Fruit fly (Drosophila melanogaster) whole organism, prepupa: Measurements from ENCODE around the gene CG31674.

Source experiments
- Blimp-1 ChIP-seq: fragments of 200-800 bp; sonication (Bioruptor generic); optimal IDR thresholded peaks from 3 replicates; lab custom pipeline; 2017; ENCODE audit warnings: missing biosample characterization, missing genetic modification characterization, mild to moderate bottlenecking, moderate library complexity, missing genetic modification reagents
- CG10631 ChIP-seq: fragments of 200-800 bp; sonication (Bioruptor generic); optimal IDR thresholded peaks from 2 replicates; lab custom pipeline; 2016; ENCODE audit warnings: missing biosample characterization, missing genetic modification characterization
- CG11294 ChIP-seq: fragments of 200-800 bp; sonication (Bioruptor generic); IDR thresholded peaks from 2 replicates; pipeline ENCODE4 v1.3.6; 2022; ENCODE audit warnings: missing biosample characterization, missing genetic modification characterization
- CG11762 ChIP-seq: fragments of 200-800 bp; sonication (Bioruptor generic); optimal IDR thresholded peaks from 3 replicates; lab custom pipeline; 2016; ENCODE audit warnings: missing biosample characterization, missing genetic modification characterization; ENCODE audit not compliant: insufficient read depth
- CG11902 ChIP-seq: fragments of 200-800 bp; sonication (Bioruptor generic); optimal IDR thresholded peaks from 3 replicates; lab custom pipeline; 2016; ENCODE audit warnings: missing biosample characterization, missing genetic modification characterization
- CG15336 ChIP-seq: fragments of 200-800 bp; sonication (Bioruptor generic); IDR thresholded peaks from 2 replicates; pipeline ENCODE4 v1.3.6; 2022; ENCODE audit warnings: missing biosample characterization, missing genetic modification characterization
- CG3032 ChIP-seq: fragments of 200-800 bp; optimal IDR thresholded peaks from 2 replicates; lab custom pipeline; 2019; ENCODE audit warnings: missing biosample characterization, mild to moderate bottlenecking, missing genetic modification characterization, moderate library complexity
- CG31627 ChIP-seq: fragments of 200-800 bp; sonication (Bioruptor generic); optimal IDR thresholded peaks from 3 replicates; lab custom pipeline; 2016; ENCODE audit warnings: missing biosample characterization, missing genetic modification characterization
- CG32006 ChIP-seq: fragments of 200-800 bp; sonication (Bioruptor generic); optimal IDR thresholded peaks from 3 replicates; lab custom pipeline; 2017; ENCODE audit warnings: missing biosample characterization, mild to moderate bottlenecking, missing genetic modification characterization
- CG34406 ChIP-seq: fragments of 200-800 bp; sonication (Bioruptor generic); optimal IDR thresholded peaks from 3 replicates; lab custom pipeline; 2016; ENCODE audit warnings: missing biosample characterization, missing genetic modification characterization
- CG3919 ChIP-seq: fragments of 200-800 bp; sonication (Bioruptor generic); optimal IDR thresholded peaks from 3 replicates; lab custom pipeline; 2016; ENCODE audit warnings: missing biosample characterization, missing genetic modification characterization
- CG4318 ChIP-seq: fragments of 200-800 bp; sonication (Bioruptor generic); optimal IDR thresholded peaks from 3 replicates; lab custom pipeline; 2017; ENCODE audit warnings: missing biosample characterization, mild to moderate bottlenecking, missing genetic modification characterization
- CG6163 ChIP-seq: fragments of 200-800 bp; sonication (Bioruptor generic); IDR thresholded peaks from 3 replicates; pipeline ENCODE4 v1.3.6; 2022; ENCODE audit warnings: missing biosample characterization, missing genetic modification characterization
- CG6276 ChIP-seq: fragments of 200-800 bp; sonication (Bioruptor generic); optimal IDR thresholded peaks from 2 replicates; lab custom pipeline; 2017; ENCODE audit warnings: missing biosample characterization, mild to moderate bottlenecking, missing genetic modification characterization
- CG6792 ChIP-seq: fragments of 200-800 bp; sonication (Bioruptor generic); optimal IDR thresholded peaks from 3 replicates; lab custom pipeline; 2016; ENCODE audit warnings: missing biosample characterization, missing genetic modification characterization
- CG6808 ChIP-seq: fragments of 200-800 bp; sonication (Bioruptor generic); optimal IDR thresholded peaks from 3 replicates; lab custom pipeline; 2017; ENCODE audit warnings: missing biosample characterization, missing genetic modification characterization, mild to moderate bottlenecking, moderate library complexity, missing genetic modification reagents
- Eip75B ChIP-seq: fragments of 200-800 bp; sonication (Bioruptor generic); optimal IDR thresholded peaks from 3 replicates; lab custom pipeline; 2016; ENCODE audit warnings: missing biosample characterization, missing genetic modification characterization
- Eip78C ChIP-seq: fragments of 200-800 bp; sonication (Bioruptor generic); peaks from one replicate; lab custom pipeline; 2016; ENCODE audit warnings: missing biosample characterization, missing genetic modification characterization
- Eip93F ChIP-seq: fragments of 200-800 bp; sonication (Bioruptor generic); optimal IDR thresholded peaks from 2 replicates; lab custom pipeline; 2016; ENCODE audit warnings: missing biosample characterization, mild to moderate bottlenecking, missing genetic modification characterization
- Ets21C ChIP-seq: fragments of 200-800 bp; sonication (Bioruptor generic); optimal IDR thresholded peaks from 3 replicates; lab custom pipeline; 2016; ENCODE audit warnings: missing biosample characterization, missing genetic modification characterization
- Gug ChIP-seq: fragments of 200-800 bp; sonication (Bioruptor generic); IDR thresholded peaks from 2 replicates; pipeline ENCODE4 v1.3.6; 2022; ENCODE audit warnings: missing biosample characterization, missing genetic modification characterization
- Hr39 ChIP-seq: fragments of 200-800 bp; sonication (Bioruptor generic); optimal IDR thresholded peaks from 2 replicates; lab custom pipeline; 2016; ENCODE audit warnings: missing biosample characterization, missing genetic modification characterization
- Hr4 ChIP-seq: fragments of 200-800 bp; sonication (Bioruptor generic); optimal IDR thresholded peaks from 3 replicates; lab custom pipeline; 2016; ENCODE audit warnings: missing biosample characterization, missing genetic modification characterization
- Lpt ChIP-seq: fragments of 200-800 bp; sonication (Bioruptor generic); optimal IDR thresholded peaks from 3 replicates; lab custom pipeline; 2016; ENCODE audit warnings: missing biosample characterization, missing genetic modification characterization
- Met ChIP-seq: fragments of 200-800 bp; sonication (Bioruptor generic); optimal IDR thresholded peaks from 3 replicates; lab custom pipeline; 2016; ENCODE audit warnings: missing biosample characterization, missing genetic modification characterization
- OdsH ChIP-seq: fragments of 200-800 bp; sonication (Bioruptor generic); optimal IDR thresholded peaks from 3 replicates; lab custom pipeline; 2016; ENCODE audit warnings: missing biosample characterization, missing genetic modification characterization
- Smox ChIP-seq: fragments of 200-800 bp; sonication (Bioruptor generic); optimal IDR thresholded peaks from 3 replicates; lab custom pipeline; 2016; ENCODE audit warnings: missing biosample characterization, missing genetic modification characterization
- Sox14 ChIP-seq: fragments of 200-800 bp; sonication (Bioruptor generic); optimal IDR thresholded peaks from 3 replicates; lab custom pipeline; 2016; ENCODE audit warnings: missing biosample characterization, missing genetic modification characterization
- achi ChIP-seq: fragments of 200-800 bp; sonication (Bioruptor generic); optimal IDR thresholded peaks from 3 replicates; lab custom pipeline; 2016; ENCODE audit warnings: missing biosample characterization, missing genetic modification characterization
- acj6 ChIP-seq: fragments of 200-800 bp; sonication (Bioruptor generic); optimal IDR thresholded peaks from 3 replicates; lab custom pipeline; 2016; ENCODE audit warnings: missing biosample characterization, missing genetic modification characterization
- cyc ChIP-seq: fragments of 200-800 bp; sonication (Bioruptor generic); optimal IDR thresholded peaks from 3 replicates; lab custom pipeline; 2016; ENCODE audit warnings: missing biosample characterization, missing genetic modification characterization
- dac ChIP-seq: fragments of 200-800 bp; sonication (Bioruptor generic); optimal IDR thresholded peaks from 2 replicates; lab custom pipeline; 2017; ENCODE audit warnings: missing biosample characterization, mild to moderate bottlenecking, missing genetic modification characterization
- dsx ChIP-seq: fragments of 200-800 bp; optimal IDR thresholded peaks from 3 replicates; lab custom pipeline; 2019; ENCODE audit warnings: missing biosample characterization, mild to moderate bottlenecking, missing genetic modification characterization, moderate library complexity; ENCODE audit not compliant: poor library complexity, severe bottlenecking
- eg ChIP-seq: fragments of 200-800 bp; sonication (Bioruptor generic); IDR thresholded peaks from 3 replicates; pipeline ENCODE4 v1.3.6; 2022; ENCODE audit warnings: missing biosample characterization, missing genetic modification characterization
- fd59A ChIP-seq: fragments of 200-800 bp; sonication (Bioruptor generic); optimal IDR thresholded peaks from 2 replicates; lab custom pipeline; 2017; ENCODE audit warnings: missing biosample characterization, mild to moderate bottlenecking, missing genetic modification characterization, missing genetic modification reagents
- fd85E ChIP-seq: fragments of 200-800 bp; sonication (Bioruptor generic); optimal IDR thresholded peaks from 3 replicates; lab custom pipeline; 2016; ENCODE audit warnings: missing biosample characterization, missing genetic modification characterization
- fkh ChIP-seq: fragments of 200-800 bp; sonication (Bioruptor generic); optimal IDR thresholded peaks from 3 replicates; lab custom pipeline; 2017; ENCODE audit warnings: missing biosample characterization, mild to moderate bottlenecking, missing genetic modification characterization, moderate library complexity
- net ChIP-seq: fragments of 200-800 bp; sonication (Bioruptor generic); optimal IDR thresholded peaks from 3 replicates; lab custom pipeline; 2016; ENCODE audit warnings: missing biosample characterization, missing genetic modification characterization
- pdm3 ChIP-seq: fragments of 200-800 bp; sonication (Bioruptor generic); optimal IDR thresholded peaks from 3 replicates; lab custom pipeline; 2016; ENCODE audit warnings: missing biosample characterization, missing genetic modification characterization
- salr ChIP-seq, 2 experiments: fragments of 200-800 bp; sonication (Bioruptor generic); optimal IDR thresholded peaks; 3 replicates each; lab custom pipeline; 2016 to 2018; ENCODE audit warnings: missing biosample characterization in 2 of 2, missing genetic modification characterization in 2 of 2, mild to moderate bottlenecking in 1 of 2
- ss ChIP-seq, 2 experiments: fragments of 200-800 bp; sonication (Bioruptor generic); optimal IDR thresholded peaks; 2 replicates in 1 of 2; 3 replicates in 1 of 2; lab custom pipeline; 2017 to 2018; ENCODE audit warnings: mild to moderate bottlenecking in 2 of 2, missing biosample characterization in 2 of 2, missing genetic modification characterization in 2 of 2, moderate library complexity in 1 of 2
- topi ChIP-seq: fragments of 200-800 bp; sonication (Bioruptor generic); optimal IDR thresholded peaks from 3 replicates; lab custom pipeline; 2016; ENCODE audit warnings: missing biosample characterization, missing genetic modification characterization
- vri ChIP-seq: fragments of 200-800 bp; sonication (Bioruptor generic); optimal IDR thresholded peaks from 3 replicates; lab custom pipeline; 2016; ENCODE audit warnings: missing biosample characterization, mild to moderate bottlenecking, missing genetic modification characterization

CG31674 gene

DNA sequence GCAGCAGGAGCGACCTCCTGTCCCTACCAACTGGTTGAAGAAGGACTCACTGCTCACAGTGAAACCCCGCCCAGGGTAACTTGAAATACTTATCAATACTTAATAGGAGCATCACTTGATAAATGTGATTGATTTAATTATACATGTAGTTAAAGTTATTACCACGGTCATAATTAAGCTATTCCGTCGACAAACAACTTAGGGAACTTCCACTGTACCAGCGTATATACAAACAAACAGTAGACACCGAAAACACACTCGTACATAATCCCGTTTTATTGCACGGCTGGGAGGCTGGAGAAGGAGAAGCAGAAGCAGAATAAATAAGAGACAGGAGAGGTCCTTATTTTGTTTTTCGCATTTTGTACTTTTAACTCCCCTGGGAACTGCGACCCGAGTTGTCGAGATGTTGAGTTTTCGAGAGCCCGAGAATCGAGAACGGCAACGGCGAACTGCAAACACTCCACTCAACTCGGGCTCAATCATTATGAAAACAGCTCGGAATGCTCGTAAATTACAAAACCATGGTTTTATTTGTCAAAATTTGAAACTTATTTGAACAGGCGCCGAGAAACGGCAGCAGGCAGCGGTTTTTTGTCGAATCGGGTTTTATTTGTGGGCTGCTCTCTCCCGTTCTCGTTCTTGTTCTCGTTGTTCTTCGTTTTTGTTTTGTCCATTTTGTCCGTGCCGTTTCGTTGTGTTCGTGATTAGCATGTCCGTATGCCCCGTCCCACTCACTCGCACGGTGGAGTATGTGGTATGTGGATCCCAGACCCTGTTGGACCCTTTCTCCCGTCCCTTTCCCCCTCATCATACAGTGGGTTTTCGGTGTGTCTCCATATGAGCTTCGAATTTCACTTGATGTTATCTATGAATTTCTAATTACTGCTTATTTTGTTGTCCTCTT is 30.8 kb upstream of the CG31674 start (continued):
- TF ChIP-seq Sox14 = peak; percentile 97
- TF ChIP-seq net (GFP tag; lab: Kevin White, UChicago) = peak; percentile 93
- TF ChIP-seq vri (GFP tag; lab: Kevin White, UChicago) = peak; percentile 97
- TF ChIP-seq Gug (GFP tag; lab: Robert Waterston, UW) = peak; percentile 61
- TF ChIP-seq CG3919 (GFP tag; lab: Kevin White, UChicago) = peak; percentile 97
- peak; percentile 97 for TF ChIP-seq Eip75B
- TF ChIP-seq Blimp-1 (GFP tag; lab: Kevin White, UChicago) = peak; percentile 90
- TF ChIP-seq ss (GFP tag; optimal IDR thresholded peaks at IDR 0.05; lab: Kevin White, UChicago) = peak; percentile 96 to 98
- peak; percentile 99 for TF ChIP-seq Eip78C (GFP tag; lab: Kevin White, UChicago)
- peak; percentile 97 for TF ChIP-seq Smox (GFP tag; lab: Kevin White, UChicago)
- TF ChIP-seq dsx (GFP tag; lab: Kevin White, UChicago) = peak; percentile 96
- TF ChIP-seq achi (GFP tag; lab: Kevin White, UChicago) = peak; percentile 93
- peak; percentile 95 for TF ChIP-seq Eip93F (GFP tag; lab: Kevin White, UChicago)
- TF ChIP-seq OdsH = peak; percentile 94
- TF ChIP-seq, all 60 proteins: peak for 58

dm6 chr2L:20801801-20802200 is 29.3 kb upstream of the CG31674 start:
- TF ChIP-seq CG6276 (GFP tag; lab: Kevin White, UChicago) (no peak), OdsH (no peak), Blimp-1 (GFP tag; lab: Kevin White, UChicago) (no peak), fkh (no peak), CG6808 (no peak), Lpt (GFP tag; lab: Kevin White, UChicago) (no peak), topi (GFP tag; lab: Kevin White, UChicago) (no peak), CG6163 (GFP tag; lab: Robert Waterston, UW) (no peak), CG3032 (no peak), CG15336 (no peak), CG6792 (no peak), Ets21C (GFP tag; lab: Kevin White, UChicago) (no peak), CG11902 (GFP tag; lab: Kevin White, UChicago) (no peak), CG3919 (GFP tag; lab: Kevin White, UChicago) (no peak)
- TF ChIP-seq, all 60 proteins: peak for 0

- TF ChIP-seq Eip93F (GFP tag; lab: Kevin White, UChicago) (no peak), fd85E (GFP tag; lab: Kevin White, UChicago) (peak; percentile 20), salr (GFP tag; optimal IDR thresholded peaks at IDR 0.05; lab: Kevin White, UChicago) (no peak), CG32006 (peak; percentile 75), fd59A (GFP tag; lab: Kevin White, UChicago) (peak; percentile 1), CG11762 (GFP tag; lab: Kevin White, UChicago) (peak; percentile 55), pdm3 (peak; percentile 67), acj6 (GFP tag; lab: Kevin White, UChicago) (peak; percentile 55), CG4318 (peak; percentile 31), topi (GFP tag; lab: Kevin White, UChicago) (peak; percentile 77), Hr4 (peak; percentile 75), CG6163 (GFP tag; lab: Robert Waterston, UW) (peak; percentile 91), CG11902 (GFP tag; lab: Kevin White, UChicago) (peak; percentile 76), CG31627 (peak; percentile 53), CG11294 (peak; percentile 61), Hr39 (GFP tag; lab: Kevin White, UChicago) (peak; percentile 53), OdsH (peak; percentile 69), CG6276 (GFP tag; lab: Kevin White, UChicago) (peak; percentile 74), Sox14 (peak; percentile 49), Gug (GFP tag; lab: Robert Waterston, UW) (peak; percentile 81), dac (GFP tag; lab: Kevin White, UChicago) (peak; percentile 73), Met (GFP tag; lab: Kevin White, UChicago) (peak; percentile 61), achi (GFP tag; lab: Kevin White, UChicago) (peak; percentile 63), CG34406 (GFP tag; lab: Kevin White, UChicago) (peak; percentile 27), Smox (GFP tag; lab: Kevin White, UChicago) (peak; percentile 12), Lpt (GFP tag; lab: Kevin White, UChicago) (peak; percentile 45), CG10631 (GFP tag; lab: Kevin White, UChicago) (peak; percentile 40), Blimp-1 (GFP tag; lab: Kevin White, UChicago) (no peak), eg (peak; percentile 88), cyc (GFP tag; lab: Kevin White, UChicago) (peak; percentile 83), CG6808 (peak; percentile 38), CG3919 (GFP tag; lab: Kevin White, UChicago) (peak; percentile 79), CG3032 (peak; percentile 46)
These were observed 28.9 kb upstream of the CG31674 start for dm6 chr2L:20802204-20802603.
